Worm (Caenorhabditis elegans) whole organism, mixed stage, embryonic: ENCODE measurements around the gene K09B3.1.

Experiments
- M03D4.4 ChIP-seq: sonication (generic microtip); optimal IDR thresholded peaks from 2 replicates; lab custom pipeline; 2017; ENCODE audit warnings: mild to moderate bottlenecking, missing genetic modification characterization, missing compliant biosample characterization
- bed-3 ChIP-seq: fragments of 200-800 bp; sonication (Bioruptor generic); optimal IDR thresholded peaks from 3 replicates; lab custom pipeline; 2018; ENCODE audit warnings: mild to moderate bottlenecking, missing genetic modification characterization, moderate library complexity, missing compliant biosample characterization
- blmp-1 ChIP-seq: fragments of 150-350 bp; optimal IDR thresholded peaks from 2 replicates; lab custom pipeline; 2014; ENCODE audit warnings: missing biosample characterization, missing genetic modification characterization
- ceh-39 ChIP-seq: fragments of 150-350 bp; optimal IDR thresholded peaks from 2 replicates; lab custom pipeline; 2014; ENCODE audit warnings: missing biosample characterization, missing genetic modification characterization
- ceh-43 ChIP-seq: fragments of 200-800 bp; sonication (Bioruptor generic); optimal IDR thresholded peaks from 2 replicates; lab custom pipeline; 2018; ENCODE audit warnings: mild to moderate bottlenecking, missing genetic modification characterization, moderate library complexity, missing compliant biosample characterization
- ceh-83 ChIP-seq: fragments of 200-800 bp; sonication (Bioruptor generic); optimal IDR thresholded peaks from 2 replicates; lab custom pipeline; 2018; ENCODE audit warnings: mild to moderate bottlenecking, missing genetic modification characterization, missing compliant biosample characterization
- ces-1 ChIP-seq: fragments of 150-350 bp; optimal IDR thresholded peaks from 2 replicates; lab custom pipeline; 2014; ENCODE audit warnings: missing biosample characterization, missing genetic modification reagents, missing genetic modification characterization
- cnd-1 ChIP-seq: fragments of 200-800 bp; sonication (Bioruptor generic); optimal IDR thresholded peaks from 2 replicates; lab custom pipeline; 2018; ENCODE audit warnings: mild to moderate bottlenecking, missing genetic modification characterization, missing compliant biosample characterization
- drap-1 ChIP-seq: fragments of 200-800 bp; sonication (Bioruptor generic); optimal IDR thresholded peaks from 3 replicates; lab custom pipeline; 2018; ENCODE audit warnings: mild to moderate bottlenecking, missing genetic modification characterization, missing compliant biosample characterization
- elt-1 ChIP-seq: sonication (generic microtip); optimal IDR thresholded peaks from 2 replicates; lab custom pipeline; 2017; ENCODE audit warnings: missing genetic modification characterization, mild to moderate bottlenecking, missing compliant biosample characterization, antibody characterized with exemption, moderate library complexity, borderline replicate concordance; ENCODE audit not compliant: insufficient read depth
- elt-3 ChIP-seq: fragments of 150-350 bp; optimal IDR thresholded peaks from 2 replicates; lab custom pipeline; 2014; ENCODE audit warnings: missing biosample characterization, missing genetic modification characterization
- flh-1 ChIP-seq: fragments of 200-800 bp; sonication (Bioruptor generic); optimal IDR thresholded peaks from 2 replicates; lab custom pipeline; 2018; ENCODE audit warnings: mild to moderate bottlenecking, missing genetic modification characterization, moderate library complexity, missing compliant biosample characterization
- ham-2 ChIP-seq: fragments of 200-800 bp; sonication (Bioruptor generic); optimal IDR thresholded peaks from 2 replicates; lab custom pipeline; 2018; ENCODE audit warnings: mild to moderate bottlenecking, missing genetic modification characterization, missing compliant biosample characterization
- hlh-1 ChIP-seq: fragments of 150-350 bp; optimal IDR thresholded peaks from 2 replicates; lab custom pipeline; 2014; ENCODE audit warnings: missing biosample characterization, missing genetic modification reagents, missing genetic modification characterization
- lin-13 ChIP-seq: fragments of 150-350 bp; optimal IDR thresholded peaks from 2 replicates; lab custom pipeline; 2014; ENCODE audit warnings: missing biosample characterization, missing genetic modification characterization
- lin-32 ChIP-seq: fragments of 200-800 bp; sonication (Bioruptor generic); optimal IDR thresholded peaks from 2 replicates; lab custom pipeline; 2018; ENCODE audit warnings: mild to moderate bottlenecking, missing genetic modification characterization, missing compliant biosample characterization
- lsy-2 ChIP-seq: fragments of 150-350 bp; optimal IDR thresholded peaks from 2 replicates; lab custom pipeline; 2014; ENCODE audit warnings: missing biosample characterization, missing genetic modification characterization
- mab-5 ChIP-seq: fragments of 150-350 bp; optimal IDR thresholded peaks from 2 replicates; lab custom pipeline; 2014; ENCODE audit warnings: missing biosample characterization, missing genetic modification characterization
- mep-1 ChIP-seq: fragments of 150-350 bp; optimal IDR thresholded peaks from 2 replicates; lab custom pipeline; 2017; ENCODE audit warnings: missing biosample characterization, missing genetic modification reagents, missing genetic modification characterization, inconsistent platforms
- mls-2 ChIP-seq: sonication (generic microtip); optimal IDR thresholded peaks from 2 replicates; lab custom pipeline; 2016; ENCODE audit warnings: mild to moderate bottlenecking, missing genetic modification characterization, moderate library complexity, missing compliant biosample characterization
- nhr-12 ChIP-seq: fragments of 150-350 bp; optimal IDR thresholded peaks from 2 replicates; lab custom pipeline; 2014; ENCODE audit warnings: missing biosample characterization, missing genetic modification characterization
- nhr-2 ChIP-seq: fragments of 150-350 bp; optimal IDR thresholded peaks from 2 replicates; lab custom pipeline; 2014; ENCODE audit warnings: missing biosample characterization, missing genetic modification characterization
- nhr-237 ChIP-seq: fragments of 150-350 bp; optimal IDR thresholded peaks from 2 replicates; lab custom pipeline; 2014; ENCODE audit warnings: missing biosample characterization, missing genetic modification characterization
- nhr-28 ChIP-seq: fragments of 150-350 bp; optimal IDR thresholded peaks from 2 replicates; lab custom pipeline; 2014; ENCODE audit warnings: missing biosample characterization, missing genetic modification characterization
- nhr-76 ChIP-seq: sonication (generic microtip); optimal IDR thresholded peaks from 2 replicates; lab custom pipeline; 2017; ENCODE audit warnings: missing biosample characterization, missing genetic modification characterization
- pha-4 ChIP-seq: fragments of 150-350 bp; optimal IDR thresholded peaks from 2 replicates; lab custom pipeline; 2018; ENCODE audit warnings: missing biosample characterization, missing genetic modification reagents, missing genetic modification characterization
- sem-2 ChIP-seq: fragments of 200-800 bp; sonication (Bioruptor generic); optimal IDR thresholded peaks from 2 replicates; lab custom pipeline; 2018; ENCODE audit warnings: mild to moderate bottlenecking, missing genetic modification characterization, missing compliant biosample characterization
- snpc-4 ChIP-seq: fragments of 150-350 bp; optimal IDR thresholded peaks from 2 replicates; lab custom pipeline; 2014; ENCODE audit warnings: missing biosample characterization, missing genetic modification characterization
- sptf-1 ChIP-seq: sonication (generic microtip); optimal IDR thresholded peaks from 2 replicates; lab custom pipeline; 2017; ENCODE audit warnings: mild to moderate bottlenecking, missing genetic modification characterization, moderate library complexity, missing compliant biosample characterization
- tbx-8 ChIP-seq: fragments of 200-800 bp; sonication (Bioruptor generic); optimal IDR thresholded peaks from 2 replicates; lab custom pipeline; 2018; ENCODE audit warnings: mild to moderate bottlenecking, missing genetic modification characterization, moderate library complexity, missing compliant biosample characterization
- unc-120 ChIP-seq: sonication (generic microtip); optimal IDR thresholded peaks from 2 replicates; lab custom pipeline; 2017; ENCODE audit warnings: missing genetic modification characterization, missing compliant biosample characterization; ENCODE audit not compliant: poor library complexity, severe bottlenecking
- unc-39 ChIP-seq: fragments of 150-350 bp; optimal IDR thresholded peaks from 2 replicates; lab custom pipeline; 2014; ENCODE audit warnings: missing biosample characterization, missing genetic modification characterization
- unc-62 ChIP-seq: fragments of 150-350 bp; optimal IDR thresholded peaks from 2 replicates; lab custom pipeline; 2014; ENCODE audit warnings: missing biosample characterization, missing genetic modification reagents, missing genetic modification characterization
- zip-8 ChIP-seq: fragments of 150-350 bp; optimal IDR thresholded peaks from 2 replicates; lab custom pipeline; 2014; ENCODE audit warnings: missing biosample characterization, missing genetic modification characterization
- ztf-11 ChIP-seq: fragments of 150-350 bp; optimal IDR thresholded peaks from 2 replicates; lab custom pipeline; 2014; ENCODE audit warnings: missing biosample characterization, missing genetic modification characterization

Gene K09B3.1

ce11 chrIV:3817253-3817652, 22.7 kb downstream of the K09B3.1 start:
- TF ChIP-seq nhr-2 (no peak), ztf-11 (tag; lab: Kevin White, UChicago) (no peak), nhr-237 (tag; lab: Kevin White, UChicago) (no peak), unc-120 (tag; lab: Kevin White, UChicago) (no peak), flh-1 (no peak), nhr-12 (tag; lab: Kevin White, UChicago) (no peak), mab-5 (no peak), lin-13 (tag; lab: Kevin White, UChicago) (no peak), snpc-4 (no peak), zip-8 (tag; lab: Kevin White, UChicago) (no peak), nhr-28 (tag; lab: Kevin White, UChicago) (no peak), lin-32 (no peak), tbx-8 (GFP tag; lab: Kevin White, UChicago) (no peak)

- TF ChIP-seq ces-1 (GFP tag; lab: Kevin White, UChicago), result no peak
- TF ChIP-seq nhr-12 (tag; lab: Kevin White, UChicago), result no peak
- TF ChIP-seq drap-1, result no peak
- no peak for TF ChIP-seq unc-39 (tag; lab: Kevin White, UChicago)
- no peak for TF ChIP-seq ham-2 (GFP tag; lab: Kevin White, UChicago)
- TF ChIP-seq nhr-76, result no peak
- TF ChIP-seq pha-4 (tag; lab: Kevin White, UChicago), result no peak
- no peak for TF ChIP-seq elt-1
- no peak for TF ChIP-seq mls-2 (tag; lab: Kevin White, UChicago)
- no peak for TF ChIP-seq lin-32
- no peak for TF ChIP-seq ceh-83 (GFP tag; lab: Kevin White, UChicago)
- TF ChIP-seq cnd-1 (tag; lab: Kevin White, UChicago), result no peak
- no peak for TF ChIP-seq mab-5
Measured at ce11 chrIV:3819278-3819777, 24.8 kb downstream of the K09B3.1 start, which contains the start of gene bris-1. TSS of gene bris-1 (minus strand) at chrIV:3819328.

- TF ChIP-seq M03D4.4 (tag; lab: Kevin White, UChicago) (no peak), ces-1 (GFP tag; lab: Kevin White, UChicago) (peak; percentile 2)
- TF ChIP-seq, all 35 proteins: peak for 1
Measured at ce11 chrIV:3820133-3820532, 25.6 kb downstream of the K09B3.1 start.

- TF ChIP-seq ces-1 (GFP tag; lab: Kevin White, UChicago), result no peak
- TF ChIP-seq zip-8 (tag; lab: Kevin White, UChicago), result no peak
- TF ChIP-seq nhr-12 (tag; lab: Kevin White, UChicago), result no peak
- no peak for TF ChIP-seq elt-3 (tag; lab: Kevin White, UChicago)
- no peak for TF ChIP-seq pha-4 (tag; lab: Kevin White, UChicago)
- TF ChIP-seq elt-1, result no peak
- TF ChIP-seq nhr-76, result no peak
- no peak for TF ChIP-seq blmp-1 (tag; lab: Kevin White, UChicago)
- no peak for TF ChIP-seq nhr-2
- TF ChIP-seq drap-1, result no peak
- no peak for TF ChIP-seq flh-1
- TF ChIP-seq ceh-83 (GFP tag; lab: Kevin White, UChicago), result no peak
Measured at ce11 chrIV:3821554-3821953, 27.0 kb downstream of the K09B3.1 start.

- TF ChIP-seq mep-1 (tag; lab: Kevin White, UChicago) (peak; percentile 25), bed-3 (GFP tag; lab: Kevin White, UChicago) (no peak), sptf-1 (tag; lab: Kevin White, UChicago) (peak; percentile 40), lin-32 (peak; percentile 40), elt-3 (tag; lab: Kevin White, UChicago) (no peak), flh-1 (no peak), drap-1 (no peak), lin-13 (tag; lab: Kevin White, UChicago) (peak; percentile 52), nhr-28 (tag; lab: Kevin White, UChicago) (no peak), unc-120 (tag; lab: Kevin White, UChicago) (peak; percentile 50), ces-1 (GFP tag; lab: Kevin White, UChicago) (peak; percentile 96), ceh-39 (peak; percentile 48), lsy-2 (tag; lab: Kevin White, UChicago) (no peak), cnd-1 (tag; lab: Kevin White, UChicago) (no peak), blmp-1 (tag; lab: Kevin White, UChicago) (no peak), mls-2 (tag; lab: Kevin White, UChicago) (peak; percentile 54), ceh-83 (GFP tag; lab: Kevin White, UChicago) (no peak), elt-1 (no peak), zip-8 (tag; lab: Kevin White, UChicago) (no peak), M03D4.4 (tag; lab: Kevin White, UChicago) (peak; percentile 16), nhr-2 (peak; percentile 45), nhr-12 (tag; lab: Kevin White, UChicago) (no peak), snpc-4 (no peak), ceh-43 (GFP tag; lab: Kevin White, UChicago) (no peak), ztf-11 (tag; lab: Kevin White, UChicago) (no peak), sem-2 (GFP tag; lab: Kevin White, UChicago) (no peak), tbx-8 (GFP tag; lab: Kevin White, UChicago) (no peak), unc-62 (GFP tag; lab: Kevin White, UChicago) (peak; percentile 39), mab-5 (no peak), nhr-237 (tag; lab: Kevin White, UChicago) (peak; percentile 9), nhr-76 (no peak), ham-2 (GFP tag; lab: Kevin White, UChicago) (no peak), hlh-1 (peak; percentile 53), unc-39 (tag; lab: Kevin White, UChicago) (no peak), pha-4 (tag; lab: Kevin White, UChicago) (peak; percentile 60)
Measured at ce11 chrIV:3824720-3825119, 30.2 kb downstream of the K09B3.1 start.
